Fruit fly (Drosophila melanogaster): ENCODE measurements around the gene CG15011.

Gene CG15011

DNA sequence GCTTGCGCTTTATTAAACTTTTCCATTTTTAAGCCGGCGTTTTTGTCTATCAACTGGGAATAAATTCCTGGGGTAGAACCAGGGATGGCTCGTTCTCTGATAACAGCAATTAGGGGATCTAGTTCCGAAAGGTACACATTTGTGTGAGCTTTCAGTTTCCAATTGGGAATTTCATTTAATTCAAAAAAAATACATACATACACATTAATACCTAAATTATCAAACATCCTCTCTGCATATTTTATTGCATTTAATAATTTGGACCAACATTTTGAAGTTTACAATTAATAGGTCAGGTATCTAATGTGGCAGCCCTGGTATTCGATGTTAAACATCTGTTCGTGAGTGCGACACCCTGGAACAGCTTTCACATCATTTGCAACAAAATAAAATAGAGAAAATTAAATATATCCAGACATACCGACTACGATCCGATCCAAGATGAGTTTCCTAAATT, at the start of gene CG15011, which contains the start of gene CG1309:
TSS of gene CG15011 (minus strand) at position 51 of the 457 bp plus-strand sequence.
TSS of gene CG1309 (plus strand) at position 329 of the 457 bp plus-strand sequence.
- peak; percentile 83 for TF ChIP-seq CG17801 (GFP tag; optimal IDR thresholded peaks at IDR 0.05; ENCODE audit: partially characterized antibody)

DNA sequence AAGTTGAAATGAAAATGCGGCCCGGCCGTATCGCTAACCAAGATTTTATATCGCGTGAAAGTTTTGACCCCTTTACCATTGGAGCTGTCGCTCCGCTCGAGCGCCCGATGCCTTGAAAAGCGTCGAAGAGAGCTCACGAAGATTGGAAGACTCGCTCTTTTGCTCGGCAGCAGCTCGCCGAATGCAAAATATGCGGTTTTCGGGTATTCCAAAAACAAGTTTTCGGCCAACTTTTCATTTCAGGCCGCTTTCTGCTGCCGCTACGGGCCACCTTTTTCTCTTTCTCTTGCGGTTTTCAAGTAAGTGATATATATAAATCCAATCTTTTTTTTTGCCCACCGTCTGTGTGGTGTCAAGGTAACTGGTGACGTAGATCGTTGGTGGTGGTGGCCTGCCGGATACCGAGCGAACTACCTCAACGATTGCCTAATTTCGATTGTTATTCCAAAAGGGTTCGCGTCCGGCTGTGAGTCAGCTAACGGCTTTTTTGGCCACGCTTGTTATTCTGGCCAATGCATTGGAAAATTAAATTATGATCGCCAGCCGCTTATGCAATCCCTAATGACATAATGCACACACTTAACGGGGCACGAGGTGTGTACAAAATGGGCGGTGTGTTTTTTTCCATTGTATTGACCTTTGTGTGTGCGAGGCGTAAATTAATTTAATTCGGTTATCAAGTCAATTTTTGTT, 48.9 kb upstream of the CG15011 start, which contains the start of gene dyl:
TSS of gene dyl (minus strand) at position 28 of the 693 bp plus-strand sequence.
- no peak for TF ChIP-seq CG17801 (GFP tag; optimal IDR thresholded peaks at IDR 0.05; ENCODE audit: partially characterized antibody)

DNA sequence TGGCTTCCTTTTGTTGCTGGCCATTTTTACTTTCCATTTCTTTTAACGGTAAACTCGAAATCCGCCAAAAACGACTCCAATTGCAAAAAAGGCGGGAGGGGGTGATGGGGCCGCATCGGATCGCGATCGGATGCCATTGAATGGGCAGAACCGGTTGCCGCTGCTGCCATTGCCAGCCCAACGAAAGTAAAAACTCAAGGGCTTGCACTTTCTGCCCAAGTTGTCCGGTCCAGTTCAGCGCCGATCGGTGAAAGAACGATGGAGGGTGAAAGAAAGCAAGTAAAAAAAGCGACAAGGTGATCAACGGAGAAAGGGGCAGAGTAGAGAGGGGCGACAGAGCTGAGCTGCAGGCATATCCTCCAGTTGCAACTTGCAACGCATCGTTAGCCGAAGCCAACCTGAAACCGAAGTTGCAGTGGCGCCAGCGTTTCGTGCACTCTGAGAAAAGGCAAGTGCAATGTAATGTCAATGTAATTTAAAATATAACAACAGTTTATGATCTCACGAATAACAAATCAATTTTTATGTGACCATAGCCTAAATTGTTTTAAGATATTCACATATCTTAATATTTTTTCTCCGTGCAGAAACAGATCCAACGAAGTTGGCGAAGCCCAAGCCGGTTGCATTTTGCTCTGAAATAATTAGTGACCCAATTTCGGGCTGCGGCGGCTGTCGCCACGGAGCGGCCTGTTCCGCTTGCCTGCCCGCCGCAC, 45.5 kb upstream of the CG15011 start:
- no peak for TF ChIP-seq CG17801 (GFP tag; optimal IDR thresholded peaks at IDR 0.05; ENCODE audit: partially characterized antibody)

DNA sequence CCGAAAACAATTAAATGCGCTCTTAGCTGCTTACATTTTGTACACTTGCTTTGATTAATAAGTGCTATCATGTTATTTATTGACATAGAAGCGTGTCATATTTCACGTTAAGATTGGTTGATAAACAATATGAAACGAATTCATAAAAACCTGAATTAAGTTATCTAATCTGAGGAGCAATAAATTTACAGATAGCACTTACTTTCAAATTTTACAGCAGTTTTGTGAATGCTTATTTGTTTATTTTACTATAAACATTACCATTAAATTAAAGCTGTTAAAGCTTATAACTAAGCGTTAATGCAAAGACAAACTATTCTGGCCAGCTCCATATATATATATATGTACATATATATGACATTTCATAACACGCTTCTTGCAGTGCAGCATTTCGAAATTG, 43.1 kb upstream of the CG15011 start:
- no peak for TF ChIP-seq CG17801 (GFP tag; optimal IDR thresholded peaks at IDR 0.05; ENCODE audit: partially characterized antibody)

DNA sequence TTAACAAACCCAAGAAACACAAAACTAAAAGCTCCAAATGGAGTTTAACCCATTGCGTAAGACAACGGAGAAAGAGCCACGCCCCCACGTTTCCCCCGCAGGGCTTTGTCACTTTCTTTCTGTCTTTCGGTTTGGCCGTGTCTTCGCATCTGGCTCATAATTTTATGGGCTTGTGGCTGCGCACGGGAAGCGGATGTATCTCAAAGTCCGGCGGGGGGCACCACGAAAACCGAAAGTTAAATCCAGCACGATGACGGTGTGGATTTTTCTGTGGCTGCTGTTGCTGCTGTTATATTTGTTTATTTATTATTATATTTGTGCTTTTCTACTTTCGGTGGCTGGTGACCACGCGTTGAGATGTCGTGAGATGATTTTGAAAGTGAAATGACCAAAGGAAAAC, 37.8 kb upstream of the CG15011 start:
- no peak for TF ChIP-seq CG17801 (GFP tag; optimal IDR thresholded peaks at IDR 0.05; ENCODE audit: partially characterized antibody)

DNA sequence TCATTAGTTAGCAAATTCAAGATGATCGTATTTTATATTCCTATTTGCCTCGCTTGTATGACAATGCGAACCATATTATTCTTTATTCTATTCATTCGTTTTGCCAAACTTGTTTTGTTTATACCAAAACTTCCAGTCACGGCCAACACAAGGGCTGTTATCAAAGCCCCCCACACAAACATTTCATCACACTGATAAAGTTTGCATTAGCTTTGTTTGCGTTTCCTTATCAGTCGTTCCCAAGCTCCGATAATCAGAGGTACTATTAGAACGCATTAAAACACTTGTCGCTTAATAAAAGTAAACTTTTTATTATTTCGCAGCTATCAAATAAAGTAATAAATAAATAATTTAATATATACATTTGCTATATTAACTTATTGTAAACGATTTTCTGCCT, 34.8 kb upstream of the CG15011 start:
- TF ChIP-seq CG17801 (GFP tag; optimal IDR thresholded peaks at IDR 0.05; ENCODE audit: partially characterized antibody) = peak; percentile 20

DNA sequence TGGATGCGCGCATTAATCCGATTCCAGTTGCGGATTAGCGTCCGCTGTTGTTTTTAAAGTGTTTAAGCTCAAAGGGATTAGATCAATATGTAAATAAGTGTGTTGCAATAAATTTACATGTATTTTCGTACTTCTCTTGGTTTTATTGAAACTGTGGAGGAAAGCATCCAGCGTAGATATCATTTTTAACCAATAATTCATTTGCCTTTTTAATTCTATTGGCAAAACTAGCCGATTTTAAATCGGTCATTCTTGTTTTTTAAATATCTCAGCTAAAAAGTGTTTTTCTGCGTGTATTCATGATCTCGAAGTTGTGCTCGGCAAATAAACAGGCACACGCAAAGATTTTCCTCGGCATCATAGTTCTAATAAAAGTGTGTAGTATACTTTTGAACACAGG, 34.4 kb upstream of the CG15011 start:
- TF ChIP-seq CG17801 (GFP tag; optimal IDR thresholded peaks at IDR 0.05; ENCODE audit: partially characterized antibody) = no peak

DNA sequence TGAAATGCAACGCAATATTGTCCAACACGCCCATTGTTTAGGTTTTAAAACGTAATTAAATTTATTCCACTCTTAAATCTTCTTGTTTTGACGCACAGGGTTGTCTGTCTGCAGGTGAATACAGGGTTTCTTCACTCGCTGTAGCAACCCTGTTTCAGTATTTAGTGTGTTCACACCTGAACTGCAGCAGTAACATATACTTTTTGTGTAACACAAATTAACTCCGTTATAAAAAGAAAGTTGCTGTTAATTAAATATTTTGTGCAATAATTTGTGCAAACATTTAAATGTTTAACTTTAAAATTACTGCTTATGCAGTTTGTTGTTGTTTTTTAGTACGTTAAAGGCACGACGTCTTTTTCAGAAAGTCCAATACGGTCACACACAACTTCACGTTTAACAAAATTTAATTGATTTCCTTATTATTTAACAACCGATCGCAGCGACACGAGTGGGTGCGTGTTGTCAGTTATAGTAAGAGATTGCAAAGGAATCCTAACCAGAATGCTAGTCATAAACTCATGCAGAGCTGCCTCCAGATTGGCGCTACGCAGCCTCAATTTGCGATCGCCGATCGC, 33.3 kb upstream of the CG15011 start, which contains the start of the genes CG15012 and Fdx2:
TSS of gene CG15012 (minus strand) at position 127 of the 578 bp plus-strand sequence.
TSS of gene Fdx2 (plus strand) at position 363 of the 578 bp plus-strand sequence.
- TF ChIP-seq CG17801 (GFP tag; optimal IDR thresholded peaks at IDR 0.05; ENCODE audit: partially characterized antibody) = peak; percentile 64

DNA sequence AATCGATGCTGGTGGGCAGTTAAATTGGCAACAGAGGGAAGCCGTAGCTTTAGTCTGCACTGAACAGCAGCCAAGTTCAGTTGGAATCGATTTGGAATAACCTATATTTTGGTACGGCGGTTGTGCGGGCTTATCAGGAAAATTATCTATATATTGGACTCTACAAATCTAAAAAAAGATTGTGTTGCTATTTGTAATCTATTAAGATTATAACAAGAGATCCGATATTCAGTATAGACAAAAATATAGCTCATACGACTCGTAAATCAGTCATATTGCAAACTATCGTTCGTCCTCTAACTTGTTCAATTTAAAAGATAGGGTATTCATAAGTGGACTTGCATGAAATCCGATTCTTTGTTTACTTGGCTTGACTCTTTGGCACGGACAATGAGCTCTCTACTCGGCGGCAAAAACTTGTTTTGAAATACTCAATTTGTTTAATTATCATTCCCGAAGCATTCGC, 29.7 kb upstream of the CG15011 start, which contains the start of gene Hexo1:
TSS of gene Hexo1 (plus strand) at position 51 of the 466 bp plus-strand sequence.
- peak; percentile 16 for TF ChIP-seq CG17801 (GFP tag; optimal IDR thresholded peaks at IDR 0.05; ENCODE audit: partially characterized antibody)

DNA sequence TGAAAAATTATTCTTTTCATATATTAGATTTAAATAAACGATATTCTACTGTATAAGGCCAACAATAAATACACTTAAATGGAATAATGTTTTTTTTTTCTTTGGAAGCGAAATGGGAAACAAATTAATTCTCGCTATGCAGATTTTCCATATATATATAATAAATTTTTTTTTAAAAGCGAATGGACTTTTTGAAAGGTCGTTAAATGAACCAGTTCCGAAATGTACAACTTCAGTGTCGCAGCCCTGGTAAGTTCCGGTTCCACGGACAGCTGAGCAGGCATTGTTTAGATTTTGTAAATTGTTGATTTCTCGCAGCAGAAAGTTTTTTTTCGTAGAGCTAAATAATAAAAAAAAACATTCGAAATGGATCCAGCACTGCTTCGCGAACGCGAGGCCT, 27.8 kb upstream of the CG15011 start, which contains the start of gene TfIIEbeta:
TSS of gene TfIIEbeta (plus strand) at position 255 of the 400 bp plus-strand sequence.
- no peak for TF ChIP-seq CG17801 (GFP tag; optimal IDR thresholded peaks at IDR 0.05; ENCODE audit: partially characterized antibody)

DNA sequence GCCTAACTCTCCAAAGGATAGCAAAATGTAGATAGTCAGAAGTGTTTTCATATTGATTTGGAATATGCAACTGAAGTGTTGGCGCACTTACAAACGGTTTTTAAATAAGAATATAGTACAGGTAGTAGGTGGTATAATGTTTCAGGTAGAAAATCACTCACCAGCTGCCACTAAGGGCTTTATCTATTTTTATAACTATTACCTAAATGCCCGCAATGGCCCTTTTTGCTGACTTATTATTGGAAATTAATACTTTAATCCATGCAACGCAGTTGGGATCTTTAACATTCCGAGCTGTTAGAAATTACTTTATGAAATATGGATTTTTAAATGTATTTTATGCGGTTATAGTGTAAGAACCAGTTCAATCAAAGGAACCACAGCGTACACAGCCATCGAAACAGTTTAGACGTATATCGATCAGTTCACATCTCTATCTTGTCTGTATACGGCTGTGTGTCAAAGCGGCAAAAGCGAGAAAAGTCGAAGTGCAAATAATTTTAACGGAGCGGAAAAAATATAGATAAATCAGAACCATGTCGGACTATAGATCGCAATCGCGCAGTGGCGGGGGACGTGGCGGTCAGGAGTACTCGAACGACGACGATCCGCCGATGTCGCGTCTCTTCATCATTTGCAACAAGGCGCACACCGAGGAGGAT, 24.6 kb upstream of the CG15011 start, which contains the start of the genes srw and CG1316:
TSS of gene srw (minus strand) at position 51 of the 662 bp plus-strand sequence.
TSS of gene CG1316 (plus strand) at position 424 of the 662 bp plus-strand sequence.
- TF ChIP-seq CG17801 (GFP tag; optimal IDR thresholded peaks at IDR 0.05; ENCODE audit: partially characterized antibody) = peak; percentile 47

DNA sequence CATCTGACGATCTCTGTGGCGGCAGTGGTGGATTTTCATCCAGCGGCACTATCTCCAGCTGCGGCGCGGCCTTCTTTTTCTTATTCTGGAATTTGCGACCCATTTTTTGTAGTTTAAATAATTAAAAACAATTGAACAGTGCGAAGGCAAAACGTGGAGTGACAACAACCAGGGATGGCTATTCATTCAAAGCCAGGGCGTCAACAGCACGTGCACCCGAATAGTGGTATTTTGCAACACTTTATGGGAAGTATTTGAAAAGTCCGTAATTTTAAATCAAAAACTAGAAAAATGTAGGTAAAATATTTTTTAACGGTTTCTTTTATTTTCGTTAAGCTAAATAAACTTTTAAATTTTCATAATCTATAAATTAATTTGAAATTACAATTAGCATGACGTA, 23.7 kb upstream of the CG15011 start, which contains the start of gene CG11583:
TSS of gene CG11583 (minus strand) at position 191 of the 400 bp plus-strand sequence.
- TF ChIP-seq CG17801 (GFP tag; optimal IDR thresholded peaks at IDR 0.05; ENCODE audit: partially characterized antibody) = peak; percentile 60

DNA sequence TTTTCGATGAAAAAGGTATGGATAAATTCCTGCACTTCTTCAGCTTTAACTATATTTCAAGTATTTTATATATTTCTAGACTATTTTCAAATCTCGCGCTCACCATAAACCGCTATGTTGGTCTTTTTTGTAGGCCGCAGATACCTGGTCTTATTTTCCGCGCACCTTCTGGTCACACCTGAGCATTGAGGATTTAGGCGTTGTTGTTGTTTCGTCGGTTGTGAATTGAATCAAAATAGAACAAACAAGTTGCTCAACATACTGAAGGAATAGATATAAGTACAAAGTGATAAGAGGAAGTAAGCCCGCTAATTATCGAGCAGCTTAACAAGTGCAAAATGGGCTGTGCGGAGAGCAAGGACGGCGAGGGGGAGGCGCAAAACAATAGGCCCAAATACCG, 18.8 kb upstream of the CG15011 start, which contains the start of gene Ctl1:
TSS of gene Ctl1 (plus strand) at position 167 of the 400 bp plus-strand sequence.
- no peak for TF ChIP-seq CG17801 (GFP tag; optimal IDR thresholded peaks at IDR 0.05; ENCODE audit: partially characterized antibody)

DNA sequence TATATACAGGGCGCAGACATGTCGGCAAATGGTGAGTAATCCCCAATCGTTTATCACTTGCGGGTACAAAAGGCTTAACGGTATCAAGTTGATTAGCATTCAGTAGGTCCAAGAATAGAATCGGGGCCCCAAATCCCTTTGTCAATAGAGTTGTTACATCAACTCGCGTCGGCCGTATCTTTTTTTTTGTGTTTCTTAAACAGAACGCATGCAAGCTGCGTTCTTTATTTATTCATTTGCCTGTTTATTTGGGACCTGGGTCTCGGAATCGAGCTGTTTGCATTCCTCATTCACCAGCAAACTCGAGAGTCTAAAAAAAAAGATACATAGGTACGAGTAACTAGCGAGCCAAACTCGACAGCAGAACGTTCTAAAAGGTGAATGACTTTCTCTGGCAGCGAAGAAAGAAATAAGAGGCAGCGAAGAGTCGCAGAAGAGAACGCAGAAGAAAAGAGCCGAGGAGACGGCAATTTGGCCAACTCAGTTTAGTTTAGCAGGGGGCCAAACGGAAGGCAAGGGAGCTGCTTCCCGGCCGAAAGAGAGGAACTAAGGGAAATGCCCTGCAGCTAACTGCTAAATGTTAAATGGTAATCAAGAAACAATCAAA, 13.3 kb upstream of the CG15011 start:
- no peak for TF ChIP-seq CG17801 (GFP tag; optimal IDR thresholded peaks at IDR 0.05; ENCODE audit: partially characterized antibody)

All from ovary, adult (tissue).